Fruit fly (Drosophila melanogaster): Measurements from ENCODE around the gene PGRP-SA.

PGRP-SA gene

dm6 chrX:11518435-11518834 is 43.0 kb upstream of the PGRP-SA start (continued):
- peak; percentile 61 for TF ChIP-seq CG15011 (GFP tag; optimal IDR thresholded peaks at IDR 0.05)
- peak; percentile 28 for TF ChIP-seq Usf (GFP tag; optimal IDR thresholded peaks at IDR 0.05)
- TF ChIP-seq mld (GFP tag; IDR thresholded peaks at IDR 0.05; ENCODE audit: partially characterized antibody), result no peak
- TF ChIP-seq Gug (GFP tag; IDR thresholded peaks at IDR 0.05), result peak; percentile 74; the same call in 3 of the 4 replicates
- peak in 1 of 2 experiments; percentile 73 for TF ChIP-seq eve (GFP tag; optimal IDR thresholded peaks at IDR 0.05)
- peak; percentile 68 for TF ChIP-seq CG10147 (GFP tag; optimal IDR thresholded peaks at IDR 0.05)
- TF ChIP-seq ato (GFP tag; IDR thresholded peaks at IDR 0.05; ENCODE audit: partially characterized antibody), result no peak
- TF ChIP-seq Trl (optimal IDR thresholded peaks at IDR 0.05), result no peak
- TF ChIP-seq Trl (GFP tag; optimal IDR thresholded peaks at IDR 0.05), result no peak
- peak; percentile 80 for TF ChIP-seq ara (GFP tag; IDR thresholded peaks at IDR 0.05)
- TF ChIP-seq pros (GFP tag; optimal IDR thresholded peaks at IDR 0.05), result no peak
- peak; percentile 46 for TF ChIP-seq CG6654 (GFP tag; optimal IDR thresholded peaks at IDR 0.05)
- TF ChIP-seq disco-r (GFP tag; optimal IDR thresholded peaks at IDR 0.05), result no peak
- TF ChIP-seq Kr (GFP tag; optimal IDR thresholded peaks at IDR 0.05), result no peak
- TF ChIP-seq CG4854 (GFP tag; optimal IDR thresholded peaks at IDR 0.05), result no peak
- TF ChIP-seq Sry-β (GFP tag; optimal IDR thresholded peaks at IDR 0.05), result no peak
- no peak for TF ChIP-seq CG3407 (GFP tag; optimal IDR thresholded peaks at IDR 0.05)
- TF ChIP-seq tup (GFP tag; optimal IDR thresholded peaks at IDR 0.05), result peak; percentile 18
- TF ChIP-seq vvl (GFP tag; IDR thresholded peaks at IDR 0.05), result peak; percentile 92
- peak in 1 of 2 experiments; percentile 37 for TF ChIP-seq chif (GFP tag; optimal IDR thresholded peaks at IDR 0.05)
- TF ChIP-seq CG30020 (tag; optimal IDR thresholded peaks at IDR 0.05), result no peak
- no peak for TF ChIP-seq pita (GFP tag; optimal IDR thresholded peaks at IDR 0.05)
- no peak for TF ChIP-seq HLHmδ (GFP tag; optimal IDR thresholded peaks at IDR 0.05)
- TF ChIP-seq dmrt11E (tag; optimal IDR thresholded peaks at IDR 0.05), result peak; percentile 4
- TF ChIP-seq stwl (tag; optimal IDR thresholded peaks at IDR 0.05), result no peak
- TF ChIP-seq TFAM (GFP tag; optimal IDR thresholded peaks at IDR 0.05), result no peak
- TF ChIP-seq H15 (GFP tag; IDR thresholded peaks at IDR 0.05), result peak; percentile 73
- TF ChIP-seq dmrt99B (tag; optimal IDR thresholded peaks at IDR 0.05), result peak; percentile 78
- no peak for TF ChIP-seq da (GFP tag; optimal IDR thresholded peaks at IDR 0.05)
- TF ChIP-seq ro (GFP tag; IDR thresholded peaks at IDR 0.05), result peak; percentile 23; the same call in 1 of the 2 replicates
- peak; percentile 80 for TF ChIP-seq grau (tag; optimal IDR thresholded peaks at IDR 0.05)
- TF ChIP-seq cad (GFP tag; optimal IDR thresholded peaks at IDR 0.05), result no peak
- peak; percentile 64 for TF ChIP-seq ATbp (GFP tag; optimal IDR thresholded peaks at IDR 0.05)
- TF ChIP-seq gcm2 (GFP tag; optimal IDR thresholded peaks at IDR 0.05), result no peak
- TF ChIP-seq slp2 (GFP tag; optimal IDR thresholded peaks at IDR 0.05), result no peak
- peak; percentile 61 for TF ChIP-seq phol (tag; optimal IDR thresholded peaks at IDR 0.05)
- no peak for TF ChIP-seq tll (GFP tag; optimal IDR thresholded peaks at IDR 0.05)
- TF ChIP-seq Ravus (GFP tag; IDR thresholded peaks at IDR 0.05), result peak; percentile 40; the same call in 1 of the 2 replicates
- peak; percentile 48 for TF ChIP-seq sd (tag; optimal IDR thresholded peaks at IDR 0.05)
- TF ChIP-seq sob (GFP tag; IDR thresholded peaks at IDR 0.05), result peak; percentile 85
- no peak for TF ChIP-seq CG8290 (GFP tag; optimal IDR thresholded peaks at IDR 0.05)
- peak in 1 of 2 experiments; percentile 43 for TF ChIP-seq CG8290 (tag; optimal IDR thresholded peaks at IDR 0.05)
- no peak for TF ChIP-seq hkb (optimal IDR thresholded peaks at IDR 0.05)
- peak; percentile 86 for TF ChIP-seq hkb (GFP tag; IDR thresholded peaks at IDR 0.05)
- peak; percentile 52 for TF ChIP-seq CG12071 (GFP tag; optimal IDR thresholded peaks at IDR 0.05)
- peak; percentile 68 for TF ChIP-seq cwo (GFP tag; optimal IDR thresholded peaks at IDR 0.05)
- TF ChIP-seq Side (GFP tag; optimal IDR thresholded peaks at IDR 0.05), result peak; percentile 34
- peak; percentile 79 for TF ChIP-seq caup (GFP tag; optimal IDR thresholded peaks at IDR 0.05; ENCODE audit: severe bottlenecking)
- no peak for TF ChIP-seq br (optimal IDR thresholded peaks at IDR 0.05)
- TF ChIP-seq nom (GFP tag; optimal IDR thresholded peaks at IDR 0.05), result no peak
- TF ChIP-seq chinmo (GFP tag; IDR thresholded peaks at IDR 0.05; ENCODE audit: partially characterized antibody), result no peak
- TF ChIP-seq tx (GFP tag; optimal IDR thresholded peaks at IDR 0.05), result no peak
